Fruit fly (Drosophila melanogaster): ENCODE measurements around the gene Klc.

DNA sequence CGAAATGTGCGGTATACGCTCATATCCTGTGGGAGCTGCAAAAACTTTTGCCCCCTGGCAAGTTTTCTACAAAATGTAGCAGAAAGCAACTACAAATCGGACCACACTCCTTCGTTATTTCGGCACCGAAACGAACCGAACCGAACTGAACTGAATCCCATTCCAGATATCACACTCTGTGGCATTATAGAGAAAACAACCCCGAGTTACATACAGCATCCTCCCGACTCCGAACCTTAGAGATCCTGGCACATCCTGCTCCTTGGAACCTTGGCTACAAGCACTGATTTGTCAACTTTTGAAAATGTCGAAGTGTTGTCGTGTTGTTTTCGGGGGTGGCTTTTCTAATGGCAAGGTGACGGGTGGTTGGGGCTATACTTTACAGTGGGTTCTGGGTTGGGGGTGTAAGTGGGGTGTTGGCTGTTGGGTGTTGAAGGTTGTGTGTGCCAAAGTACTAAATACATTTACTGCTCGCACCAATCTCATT is 49.3 kb downstream of the Klc start:
- no peak for TF ChIP-seq h (optimal IDR thresholded peaks at IDR 0.05)
- no peak for TF ChIP-seq ttk (optimal IDR thresholded peaks at IDR 0.05)
- TF ChIP-seq insv (optimal IDR thresholded peaks at IDR 0.05) = no peak
- TF ChIP-seq Sin3A (optimal IDR thresholded peaks at IDR 0.05) = no peak
